Fruit fly (Drosophila melanogaster) whole organism, pupa: ENCODE results near the gene CG34174.

Experiments used
- CG10348 ChIP-seq: fragments of 200-800 bp; sonication (Bioruptor generic); IDR thresholded peaks from 2 replicates; pipeline ENCODE4 v1.3.6; 2022; ENCODE audit warnings: missing biosample characterization, missing genetic modification characterization
- CG12605 ChIP-seq: fragments of 200-800 bp; sonication (Bioruptor generic); IDR thresholded peaks from 2 replicates; pipeline ENCODE4 v1.3.6; 2022; ENCODE audit warnings: missing biosample characterization, missing genetic modification characterization
- CG13204 ChIP-seq: fragments of 200-800 bp; sonication (Bioruptor generic); optimal IDR thresholded peaks from 2 replicates; lab custom pipeline; 2018; ENCODE audit warnings: missing biosample characterization, mild to moderate bottlenecking, missing genetic modification characterization, moderate library complexity
- CG14655 ChIP-seq: fragments of 200-800 bp; sonication (Bioruptor generic); optimal IDR thresholded peaks from 3 replicates; lab custom pipeline; 2017; ENCODE audit warnings: mild to moderate bottlenecking, missing biosample characterization, missing genetic modification reagents, missing genetic modification characterization
- CG15710 ChIP-seq: fragments of 200-800 bp; sonication (Bioruptor generic); optimal IDR thresholded peaks from 2 replicates; lab custom pipeline; 2018; ENCODE audit warnings: missing biosample characterization, mild to moderate bottlenecking, missing genetic modification characterization, moderate library complexity
- CG17806 ChIP-seq: fragments of 200-800 bp; sonication (Bioruptor generic); optimal IDR thresholded peaks from 2 replicates; lab custom pipeline; 2018; ENCODE audit warnings: missing biosample characterization, mild to moderate bottlenecking, missing genetic modification characterization, moderate library complexity
- CG32121 ChIP-seq: fragments of 200-800 bp; sonication (Bioruptor generic); IDR thresholded peaks from 2 replicates; pipeline ENCODE4 v1.3.6; 2022; ENCODE audit warnings: missing biosample characterization, missing genetic modification characterization
- CG34367 ChIP-seq: fragments of 200-800 bp; sonication (Bioruptor generic); optimal IDR thresholded peaks from 2 replicates; lab custom pipeline; 2018; ENCODE audit warnings: missing biosample characterization, mild to moderate bottlenecking, missing genetic modification characterization
- CG4496 ChIP-seq: fragments of 200-800 bp; sonication (Bioruptor generic); IDR thresholded peaks from 3 replicates; pipeline ENCODE4 v1.3.6; 2022; ENCODE audit warnings: missing biosample characterization, missing genetic modification characterization
- CG8159 ChIP-seq: fragments of 200-800 bp; sonication (Bioruptor generic); optimal IDR thresholded peaks from 3 replicates; lab custom pipeline; 2018; ENCODE audit warnings: missing biosample characterization, mild to moderate bottlenecking, missing genetic modification characterization, moderate library complexity
- CG8301 ChIP-seq: fragments of 200-800 bp; sonication (Bioruptor generic); optimal IDR thresholded peaks from 2 replicates; lab custom pipeline; 2018; ENCODE audit warnings: missing biosample characterization, mild to moderate bottlenecking, missing genetic modification characterization
- CG9948 ChIP-seq: fragments of 200-800 bp; sonication (Bioruptor generic); optimal IDR thresholded peaks from 2 replicates; lab custom pipeline; 2018; ENCODE audit warnings: missing biosample characterization, mild to moderate bottlenecking, missing genetic modification characterization, moderate library complexity
- D1 ChIP-seq: fragments of 200-800 bp; sonication (Bioruptor generic); optimal IDR thresholded peaks from 2 replicates; lab custom pipeline; 2018; ENCODE audit warnings: missing biosample characterization, mild to moderate bottlenecking, missing genetic modification characterization, moderate library complexity
- EcR ChIP-seq: fragments of 200-800 bp; sonication (Bioruptor generic); optimal IDR thresholded peaks from 3 replicates; lab custom pipeline; 2019; ENCODE audit warnings: missing biosample characterization, missing genetic modification characterization, mild to moderate bottlenecking, moderate library complexity, missing genetic modification reagents
- Ets98B ChIP-seq: fragments of 200-800 bp; sonication (Bioruptor generic); IDR thresholded peaks from 2 replicates; pipeline ENCODE4 v1.3.6; 2022; ENCODE audit warnings: missing biosample characterization, missing genetic modification characterization
- Pif1A ChIP-seq: fragments of 200-800 bp; sonication (Bioruptor generic); optimal IDR thresholded peaks from 3 replicates; lab custom pipeline; 2016; ENCODE audit warnings: missing biosample characterization, missing genetic modification characterization
- Pif1B ChIP-seq: fragments of 200-800 bp; sonication (Bioruptor generic); optimal IDR thresholded peaks from 3 replicates; lab custom pipeline; 2016; ENCODE audit warnings: missing biosample characterization, missing genetic modification characterization
- Snoo ChIP-seq: fragments of 200-800 bp; sonication (Bioruptor generic); optimal IDR thresholded peaks from 3 replicates; lab custom pipeline; 2017; ENCODE audit warnings: missing biosample characterization, mild to moderate bottlenecking, missing genetic modification characterization, inconsistent platforms
- fd96Ca ChIP-seq: fragments of 200-800 bp; sonication (Bioruptor generic); IDR thresholded peaks from 3 replicates; pipeline ENCODE4 v1.3.6; 2022; ENCODE audit warnings: missing biosample characterization, missing genetic modification characterization
- gl ChIP-seq: fragments of 200-800 bp; sonication (Bioruptor generic); optimal IDR thresholded peaks from 2 replicates; lab custom pipeline; 2018; ENCODE audit warnings: missing biosample characterization, mild to moderate bottlenecking, missing genetic modification characterization
- rn ChIP-seq: fragments of 200-800 bp; sonication (Bioruptor generic); IDR thresholded peaks from 2 replicates; pipeline ENCODE4 v1.3.6; 2022; ENCODE audit warnings: missing biosample characterization, missing genetic modification characterization

Gene CG34174

DNA sequence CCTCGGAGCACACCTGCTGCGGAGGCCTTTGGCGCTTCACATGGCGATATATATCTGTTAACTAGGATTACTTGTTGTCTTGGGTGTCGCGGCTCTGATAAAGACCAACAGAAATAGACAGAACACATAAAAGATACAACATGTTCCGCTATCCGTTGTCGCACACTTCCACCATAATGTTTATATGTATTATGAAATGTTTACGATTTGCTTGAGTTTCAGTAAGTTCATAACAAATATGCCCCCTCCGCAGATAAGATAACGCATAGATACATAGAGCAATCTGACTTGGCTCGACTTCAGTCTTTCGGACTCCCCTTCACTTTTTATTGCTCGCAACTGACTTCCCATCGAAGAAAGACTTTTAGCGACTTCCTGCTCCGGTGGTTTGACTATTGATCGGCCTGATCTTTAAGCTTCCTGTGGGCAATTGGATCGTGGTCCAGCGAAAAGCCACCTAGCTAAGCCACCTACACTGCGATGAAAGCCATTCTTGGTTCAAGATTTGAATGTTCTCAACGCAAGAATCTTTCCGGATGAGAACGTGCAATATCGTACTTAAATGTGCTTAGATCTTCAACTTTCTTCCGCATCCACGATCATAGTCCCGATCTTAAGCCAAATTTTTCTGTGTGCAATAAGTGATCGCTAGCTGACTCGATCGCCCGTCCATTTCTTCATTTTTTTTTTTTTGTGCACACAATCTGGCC lies 45.7 kb upstream of the CG34174 start:
- TF ChIP-seq CG4496 (peak; percentile 91), Pif1B (peak; percentile 76), gl (tag; lab: Kevin White, UChicago) (peak; percentile 43), rn (GFP tag; lab: Robert Waterston, UW) (peak; percentile 68), CG8301 (peak; percentile 91), fd96Ca (GFP tag; lab: Robert Waterston, UW) (peak; percentile 94), D1 (tag; lab: Kevin White, UChicago) (no peak), CG32121 (GFP tag; lab: Robert Waterston, UW) (peak; percentile 52), CG15710 (tag; lab: Kevin White, UChicago) (peak; percentile 19), Pif1A (GFP tag; lab: Kevin White, UChicago) (peak; percentile 71), Snoo (tag; lab: Kevin White, UChicago) (no peak), EcR (GFP tag; lab: Kevin White, UChicago) (no peak), CG34367 (peak; percentile 63), CG10348 (GFP tag; lab: Robert Waterston, UW) (no peak), CG14655 (peak; percentile 91), CG8159 (tag; lab: Kevin White, UChicago) (peak; percentile 73), Ets98B (GFP tag; lab: Robert Waterston, UW) (peak; percentile 80), CG17806 (tag; lab: Kevin White, UChicago) (peak; percentile 81), CG9948 (tag; lab: Kevin White, UChicago) (peak; percentile 79), CG12605 (peak; percentile 46; the same call in 1 of the 2 replicates), CG13204 (GFP tag; lab: Kevin White, UChicago) (no peak)

DNA sequence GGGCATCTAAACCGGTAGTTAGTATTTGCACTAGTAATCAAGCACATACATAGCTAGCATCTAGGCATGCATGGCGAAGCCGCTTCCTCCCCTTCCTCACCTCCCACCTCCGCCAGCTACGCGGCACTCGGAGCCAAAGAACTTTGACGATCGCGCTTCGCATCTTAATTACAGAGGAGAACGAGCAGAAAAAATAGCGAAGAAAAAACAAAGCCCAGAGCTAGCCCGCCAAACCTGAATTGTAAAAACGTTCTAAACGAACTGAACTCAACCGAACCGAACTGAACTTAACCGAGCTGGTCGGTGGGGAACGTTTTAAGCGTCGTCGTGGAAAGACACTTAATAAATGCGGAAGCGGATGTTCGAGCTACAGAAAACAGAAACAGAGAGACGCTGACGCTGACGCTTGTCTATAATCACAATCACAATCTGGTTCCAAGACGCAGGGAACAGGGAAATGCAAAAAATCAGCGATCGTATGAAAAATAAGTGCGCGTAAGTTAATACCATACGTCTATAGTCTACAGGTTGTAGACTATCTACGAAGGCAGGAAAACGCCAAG lies 45.1 kb upstream of the CG34174 start:
- TF ChIP-seq CG8159 (tag; lab: Kevin White, UChicago) (no peak), CG13204 (GFP tag; lab: Kevin White, UChicago) (peak; percentile 69), CG9948 (tag; lab: Kevin White, UChicago) (no peak), EcR (GFP tag; lab: Kevin White, UChicago) (peak; percentile 95)
- TF ChIP-seq, all 21 proteins: peak for 2

dm6 chr2L:2171366-2172078 lies 42.5 kb upstream of the CG34174 start:
- no peak for TF ChIP-seq CG9948 (tag; lab: Kevin White, UChicago)
- no peak for TF ChIP-seq rn (GFP tag; lab: Robert Waterston, UW)
- TF ChIP-seq Snoo (tag; lab: Kevin White, UChicago) = no peak
- TF ChIP-seq CG13204 (GFP tag; lab: Kevin White, UChicago) = no peak
- no peak for TF ChIP-seq CG12605
- TF ChIP-seq CG8301 = no peak
- no peak for TF ChIP-seq CG17806 (tag; lab: Kevin White, UChicago)

dm6 chr2L:2172460-2173121 lies 41.5 kb upstream of the CG34174 start:
- no peak for TF ChIP-seq Ets98B (GFP tag; lab: Robert Waterston, UW)
- no peak for TF ChIP-seq EcR (GFP tag; lab: Kevin White, UChicago)
- no peak for TF ChIP-seq CG9948 (tag; lab: Kevin White, UChicago)
- no peak for TF ChIP-seq CG8159 (tag; lab: Kevin White, UChicago)
- TF ChIP-seq Pif1A (GFP tag; lab: Kevin White, UChicago) = no peak
- TF ChIP-seq rn (GFP tag; lab: Robert Waterston, UW) = no peak
- TF ChIP-seq CG13204 (GFP tag; lab: Kevin White, UChicago) = no peak
- no peak for TF ChIP-seq CG15710 (tag; lab: Kevin White, UChicago)
- no peak for TF ChIP-seq CG17806 (tag; lab: Kevin White, UChicago)
- no peak for TF ChIP-seq CG8301
- TF ChIP-seq CG12605 = no peak

dm6 chr2L:2173191-2173590 lies 40.9 kb upstream of the CG34174 start:
- TF ChIP-seq Pif1A (GFP tag; lab: Kevin White, UChicago) (no peak), Ets98B (GFP tag; lab: Robert Waterston, UW) (no peak), CG9948 (tag; lab: Kevin White, UChicago) (no peak), CG32121 (GFP tag; lab: Robert Waterston, UW) (no peak), Snoo (tag; lab: Kevin White, UChicago) (no peak), CG15710 (tag; lab: Kevin White, UChicago) (no peak), CG13204 (GFP tag; lab: Kevin White, UChicago) (no peak), CG8301 (no peak), gl (tag; lab: Kevin White, UChicago) (no peak), CG14655 (no peak), CG17806 (tag; lab: Kevin White, UChicago) (no peak), CG34367 (no peak), D1 (tag; lab: Kevin White, UChicago) (no peak), Pif1B (no peak), CG8159 (tag; lab: Kevin White, UChicago) (no peak), rn (GFP tag; lab: Robert Waterston, UW) (no peak), EcR (GFP tag; lab: Kevin White, UChicago) (no peak)
